Fruit fly (Drosophila melanogaster): ENCODE measurements around the gene CG5292.

CG5292 gene

DNA sequence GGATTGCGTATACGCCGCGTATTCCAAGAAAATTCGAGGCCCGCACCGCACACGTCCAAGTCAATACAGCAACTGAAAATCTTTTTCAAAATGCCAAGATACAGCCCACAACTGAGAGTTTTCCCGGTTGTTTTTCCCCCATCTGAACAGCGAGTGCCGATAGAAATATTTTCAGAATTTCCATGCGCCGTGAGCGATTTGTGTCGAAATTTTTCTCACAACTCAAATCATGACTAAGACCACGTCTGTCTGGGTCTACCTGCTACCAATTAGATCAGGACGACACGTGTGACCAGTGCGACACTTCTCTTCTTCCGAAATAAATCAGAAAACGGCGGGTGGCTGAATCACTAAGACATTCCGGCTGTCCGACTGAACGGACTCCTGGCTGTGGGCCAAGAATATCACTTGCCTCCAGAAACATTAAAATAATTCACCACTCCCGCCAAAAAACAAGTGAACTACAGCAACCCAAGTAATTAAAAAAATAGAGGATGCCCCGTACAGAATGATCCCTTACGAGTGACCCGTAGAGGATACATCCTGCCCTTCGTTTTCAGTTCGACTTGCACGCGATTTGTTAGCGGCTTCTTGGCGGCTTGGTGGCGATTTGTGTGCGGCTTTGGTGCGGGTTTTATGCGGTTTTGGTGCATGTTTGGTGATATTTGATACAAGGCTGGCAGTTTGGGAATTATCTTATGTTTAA lies 26.2 kb upstream of the CG5292 start, which contains the start of gene cher:
cher (minus strand) TSS at position 51 of the 706 bp plus-strand sequence.
- TF ChIP-seq cnc (optimal IDR thresholded peaks at IDR 0.05) (no peak), pad (GFP tag; optimal IDR thresholded peaks at IDR 0.05) (no peak), Mnt (GFP tag; optimal IDR thresholded peaks at IDR 0.05) (no peak)

dm6 chr3R:17126838-17127237 lies 24.8 kb upstream of the CG5292 start, which contains the start of the genes CG17477 and CG31269:
Gene CG17477 (minus strand): TSS chr3R:17126938.
Gene CG31269 (plus strand): TSS chr3R:17127126.
- no peak for TF ChIP-seq toe (GFP tag; optimal IDR thresholded peaks at IDR 0.05)
- no peak for TF ChIP-seq CG11617 (GFP tag; optimal IDR thresholded peaks at IDR 0.05)
- TF ChIP-seq Crg-1 (GFP tag; optimal IDR thresholded peaks at IDR 0.05), result no peak
- no peak for TF ChIP-seq CG1620 (GFP tag; optimal IDR thresholded peaks at IDR 0.05)
- TF ChIP-seq Mnt (GFP tag; optimal IDR thresholded peaks at IDR 0.05), result no peak
- no peak for TF ChIP-seq CG12768 (GFP tag; optimal IDR thresholded peaks at IDR 0.05)
- no peak for TF ChIP-seq bab1 (GFP tag; optimal IDR thresholded peaks at IDR 0.05)
- no peak for TF ChIP-seq pad (GFP tag; optimal IDR thresholded peaks at IDR 0.05)
- no peak for TF ChIP-seq tj (GFP tag; optimal IDR thresholded peaks at IDR 0.05)
- TF ChIP-seq Clk (GFP tag; optimal IDR thresholded peaks at IDR 0.05), result no peak
- TF ChIP-seq ovo (GFP tag; optimal IDR thresholded peaks at IDR 0.05), result no peak
- no peak for TF ChIP-seq cnc (optimal IDR thresholded peaks at IDR 0.05)
- TF ChIP-seq CG14711 (tag; optimal IDR thresholded peaks at IDR 0.05), result no peak
- no peak for TF ChIP-seq CG7101 (tag; optimal IDR thresholded peaks at IDR 0.05)
- no peak for TF ChIP-seq CG7045 (GFP tag; optimal IDR thresholded peaks at IDR 0.05)
- no peak for TF ChIP-seq Hr96 (GFP tag; optimal IDR thresholded peaks at IDR 0.05)
- TF ChIP-seq cic (GFP tag; optimal IDR thresholded peaks at IDR 0.05), result no peak

DNA sequence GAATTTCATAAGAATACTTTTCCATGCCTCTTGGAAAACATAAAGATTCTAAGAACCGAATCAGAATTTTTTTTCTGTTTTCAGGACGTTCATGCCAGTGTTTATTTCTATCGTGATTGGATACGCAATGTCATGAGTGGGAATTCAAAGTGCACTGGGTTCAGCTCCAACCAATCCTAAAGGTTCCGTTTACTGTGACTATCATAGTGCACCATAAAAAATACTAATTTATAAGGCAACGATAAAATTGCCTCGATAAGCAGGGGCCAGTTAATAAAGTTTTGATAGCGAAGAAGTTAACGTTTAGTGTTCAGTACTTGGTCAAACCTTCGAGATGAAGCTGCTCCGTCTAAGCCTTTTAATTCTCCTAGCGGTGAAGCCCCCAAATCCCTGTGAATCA lies 23.7 kb upstream of the CG5292 start, which contains the start of gene CG31265:
CG31265 (plus strand) TSS at position 301 of the 400 bp plus-strand sequence.
- TF ChIP-seq cnc (optimal IDR thresholded peaks at IDR 0.05), result no peak
- TF ChIP-seq CG5204 (GFP tag; optimal IDR thresholded peaks at IDR 0.05), result no peak
- no peak for TF ChIP-seq ovo (GFP tag; optimal IDR thresholded peaks at IDR 0.05)
- no peak for TF ChIP-seq CG7101 (tag; optimal IDR thresholded peaks at IDR 0.05)
- no peak for TF ChIP-seq CG11617 (GFP tag; optimal IDR thresholded peaks at IDR 0.05)
- no peak for TF ChIP-seq tj (GFP tag; optimal IDR thresholded peaks at IDR 0.05)
- no peak for TF ChIP-seq CG14711 (tag; optimal IDR thresholded peaks at IDR 0.05)
- TF ChIP-seq Hr96 (GFP tag; optimal IDR thresholded peaks at IDR 0.05), result no peak
- TF ChIP-seq pad (GFP tag; optimal IDR thresholded peaks at IDR 0.05), result no peak
- TF ChIP-seq cic (GFP tag; optimal IDR thresholded peaks at IDR 0.05), result no peak

dm6 chr3R:17130326-17130725 lies 21.3 kb upstream of the CG5292 start, which contains the start of gene CG17475:
Gene CG17475 (minus strand): TSS chr3R:17130426.
- TF ChIP-seq cic (GFP tag; optimal IDR thresholded peaks at IDR 0.05), result no peak
- no peak for TF ChIP-seq CG1620 (GFP tag; optimal IDR thresholded peaks at IDR 0.05)
- no peak for TF ChIP-seq Mnt (GFP tag; optimal IDR thresholded peaks at IDR 0.05)
- no peak for TF ChIP-seq CG7101 (tag; optimal IDR thresholded peaks at IDR 0.05)
- TF ChIP-seq CG11617 (GFP tag; optimal IDR thresholded peaks at IDR 0.05), result no peak
- no peak for TF ChIP-seq CG14711 (tag; optimal IDR thresholded peaks at IDR 0.05)
- no peak for TF ChIP-seq CG12768 (GFP tag; optimal IDR thresholded peaks at IDR 0.05)
- no peak for TF ChIP-seq tj (GFP tag; optimal IDR thresholded peaks at IDR 0.05)
- no peak for TF ChIP-seq Clk (GFP tag; optimal IDR thresholded peaks at IDR 0.05)
- TF ChIP-seq CG7045 (GFP tag; optimal IDR thresholded peaks at IDR 0.05), result no peak
- no peak for TF ChIP-seq ovo (GFP tag; optimal IDR thresholded peaks at IDR 0.05)
- TF ChIP-seq toe (GFP tag; optimal IDR thresholded peaks at IDR 0.05), result no peak

dm6 chr3R:17132098-17132712 lies 19.5 kb upstream of the CG5292 start, which contains the start of the genes CG4053 and CG31266:
Gene CG4053 (minus strand): TSS chr3R:17132198.
Gene CG31266 (plus strand): TSS chr3R:17132662.
- no peak for TF ChIP-seq tj (GFP tag; optimal IDR thresholded peaks at IDR 0.05)
- TF ChIP-seq Clk (GFP tag; optimal IDR thresholded peaks at IDR 0.05), result no peak
- TF ChIP-seq Mnt (GFP tag; optimal IDR thresholded peaks at IDR 0.05), result no peak
- no peak for TF ChIP-seq cic (GFP tag; optimal IDR thresholded peaks at IDR 0.05)
- TF ChIP-seq CG33017 (tag; optimal IDR thresholded peaks at IDR 0.05), result no peak
- TF ChIP-seq CG12768 (GFP tag; optimal IDR thresholded peaks at IDR 0.05), result no peak
- no peak for TF ChIP-seq CG7045 (GFP tag; optimal IDR thresholded peaks at IDR 0.05)
- no peak for TF ChIP-seq bab1 (GFP tag; optimal IDR thresholded peaks at IDR 0.05)
- no peak for TF ChIP-seq CG14711 (tag; optimal IDR thresholded peaks at IDR 0.05)
- TF ChIP-seq CG7101 (tag; optimal IDR thresholded peaks at IDR 0.05), result no peak
- no peak for TF ChIP-seq CG11617 (GFP tag; optimal IDR thresholded peaks at IDR 0.05)
- TF ChIP-seq CG1620 (GFP tag; optimal IDR thresholded peaks at IDR 0.05), result no peak

- TF ChIP-seq cic (GFP tag; optimal IDR thresholded peaks at IDR 0.05), result no peak
- no peak for TF ChIP-seq CG14711 (tag; optimal IDR thresholded peaks at IDR 0.05)
- no peak for TF ChIP-seq ovo (GFP tag; optimal IDR thresholded peaks at IDR 0.05)
- no peak for TF ChIP-seq CG12768 (GFP tag; optimal IDR thresholded peaks at IDR 0.05)
- TF ChIP-seq Clk (GFP tag; optimal IDR thresholded peaks at IDR 0.05), result no peak
- TF ChIP-seq Mnt (GFP tag; optimal IDR thresholded peaks at IDR 0.05), result no peak
- TF ChIP-seq CG1620 (GFP tag; optimal IDR thresholded peaks at IDR 0.05), result no peak
- no peak for TF ChIP-seq Crg-1 (GFP tag; optimal IDR thresholded peaks at IDR 0.05)
- no peak for TF ChIP-seq cnc (optimal IDR thresholded peaks at IDR 0.05)
- no peak for TF ChIP-seq CG11617 (GFP tag; optimal IDR thresholded peaks at IDR 0.05)
- TF ChIP-seq tj (GFP tag; optimal IDR thresholded peaks at IDR 0.05), result no peak
- no peak for TF ChIP-seq Hr96 (GFP tag; optimal IDR thresholded peaks at IDR 0.05)
- TF ChIP-seq toe (GFP tag; optimal IDR thresholded peaks at IDR 0.05), result no peak
- TF ChIP-seq bab1 (GFP tag; optimal IDR thresholded peaks at IDR 0.05), result no peak
- TF ChIP-seq CG5204 (GFP tag; optimal IDR thresholded peaks at IDR 0.05), result no peak
- TF ChIP-seq pad (GFP tag; optimal IDR thresholded peaks at IDR 0.05), result no peak
- no peak for TF ChIP-seq kay (GFP tag; ENCODE audit: borderline replicate concordance)
- TF ChIP-seq CG33017 (tag; optimal IDR thresholded peaks at IDR 0.05), result no peak
These were observed 17.8 kb upstream of the CG5292 start, which contains the start of gene CG31267 for dm6 chr3R:17133897-17134296. Gene CG31267 (plus strand): TSS chr3R:17134197.
